Worm (Caenorhabditis elegans): ENCODE measurements around the gene F59B2.9.

The F59B2.9 gene

DNA sequence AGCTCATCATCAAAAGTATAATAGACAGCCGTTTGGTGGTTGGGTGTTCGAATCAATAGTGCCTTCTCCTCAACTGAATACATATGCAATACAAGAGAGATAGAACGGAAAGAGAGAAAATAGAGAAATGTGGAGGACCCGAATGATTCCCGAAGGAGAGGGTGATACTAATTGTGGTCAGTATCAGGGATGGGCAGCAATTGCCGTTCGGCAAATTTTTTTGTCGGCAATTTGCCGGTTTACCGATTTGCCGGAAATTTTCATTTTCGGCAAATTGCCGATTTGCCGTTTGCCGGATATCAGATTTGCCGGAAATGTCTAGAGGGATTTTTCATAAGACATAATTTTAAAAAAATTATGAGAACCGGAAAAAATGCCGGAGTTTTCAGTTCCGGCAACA, at the start of gene F59B2.9:
TSS of gene F59B2.9 (minus strand) at position 101 of the 400 bp plus-strand sequence.
- TF ChIP-seq nfya-1 (tag; optimal IDR thresholded peaks at IDR 0.05; ENCODE audit: borderline replicate concordance, insufficient read depth) (no peak), egl-18 (GFP tag; IDR thresholded peaks at IDR 0.05) (no peak), Y53G8AR.9 (GFP tag; conservative IDR thresholded peaks at IDR 0.05) (no peak), T26A5.8 (tag; optimal IDR thresholded peaks at IDR 0.05) (no peak), K12H6.12 (tag; optimal IDR thresholded peaks at IDR 0.05) (no peak), ceh-40 (GFP tag; IDR thresholded peaks at IDR 0.05) (no peak), F57C9.4 (tag; optimal IDR thresholded peaks at IDR 0.05) (no peak), mxl-1 (tag; optimal IDR thresholded peaks at IDR 0.05) (no peak), lag-1 (GFP tag; IDR thresholded peaks at IDR 0.05) (no peak), madf-8 (GFP tag; conservative IDR thresholded peaks at IDR 0.05) (no peak)

DNA sequence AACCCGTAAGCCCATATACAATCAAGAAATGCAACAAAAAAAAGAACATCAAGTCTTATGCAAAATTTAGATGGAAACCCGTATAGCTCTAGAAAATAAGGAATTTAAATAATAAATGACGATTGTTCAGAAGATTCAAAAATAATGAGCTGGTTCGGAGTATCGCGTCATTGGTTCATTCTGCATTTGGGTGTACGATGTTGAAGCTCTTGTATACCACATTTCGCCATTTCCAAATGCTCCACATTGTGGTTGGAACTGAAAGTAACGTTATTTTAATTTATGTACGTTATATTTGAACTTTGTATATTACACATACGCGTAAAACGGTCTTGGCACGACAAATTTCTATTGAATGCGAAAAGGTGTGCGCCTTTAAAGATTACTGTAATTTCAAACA, 48.1 kb upstream of the F59B2.9 start:
- TF ChIP-seq hlh-12 (tag; optimal IDR thresholded peaks at IDR 0.05) (no peak), F37B4.10 (GFP tag; IDR thresholded peaks at IDR 0.05) (no peak), attf-3 (GFP tag; conservative IDR thresholded peaks at IDR 0.05) (no peak), bed-1 (GFP tag; IDR thresholded peaks at IDR 0.05) (no peak), F57A8.1 (GFP tag; optimal IDR thresholded peaks at IDR 0.05) (no peak), pha-4 (tag; optimal IDR thresholded peaks at IDR 0.05) (no peak), Y53G8AR.9 (GFP tag; conservative IDR thresholded peaks at IDR 0.05) (peak; percentile 91), hrde-1 (tag; optimal IDR thresholded peaks at IDR 0.05; ENCODE audit: borderline replicate concordance) (peak; percentile 78), athp-1 (tag; optimal IDR thresholded peaks at IDR 0.05) (peak; percentile 5), hsf-1 (GFP tag; IDR thresholded peaks at IDR 0.05) (0 out of 2 replicates have a peak, but pooled peaks have one; percentile 23), ceh-27 (GFP tag; optimal IDR thresholded peaks at IDR 0.05) (no peak), lin-54 (GFP tag; optimal IDR thresholded peaks at IDR 0.05) (peak; percentile 53), repo-1 (tag; optimal IDR thresholded peaks at IDR 0.05) (peak; percentile 80), F22D6.2 (tag; optimal IDR thresholded peaks at IDR 0.05) (no peak), ZK185.1 (tag; optimal IDR thresholded peaks at IDR 0.05; ENCODE audit: poor library complexity, severe bottlenecking) (no peak), F10E7.11 (tag; optimal IDR thresholded peaks at IDR 0.05) (no peak), lag-1 (GFP tag; IDR thresholded peaks at IDR 0.05) (no peak), somi-1 (GFP tag; optimal IDR thresholded peaks at IDR 0.05) (no peak), ets-4 (GFP tag; optimal IDR thresholded peaks at IDR 0.05) (no peak), ztf-3 (GFP tag; optimal IDR thresholded peaks at IDR 0.05) (no peak), gei-17 (GFP tag; optimal IDR thresholded peaks at IDR 0.05) (no peak), madf-3 (GFP tag; IDR thresholded peaks at IDR 0.05) (peak; percentile 77), K11D2.4 (GFP tag; IDR thresholded peaks at IDR 0.05) (peak; percentile 43; the same call in 1 of the 2 replicates), nhr-80 (tag; optimal IDR thresholded peaks at IDR 0.05) (peak; percentile 29), die-1 (tag; optimal IDR thresholded peaks at IDR 0.05) (no peak), ekl-4 (GFP tag; IDR thresholded peaks at IDR 0.05) (no peak), bed-2 (GFP tag; IDR thresholded peaks at IDR 0.05) (no peak), tbp1 (GFP tag; optimal IDR thresholded peaks at IDR 0.05) (no peak), Y67H2A.10 (GFP tag; conservative IDR thresholded peaks at IDR 0.05) (no peak), sdz-38 (tag; optimal IDR thresholded peaks at IDR 0.05) (no peak), let-607 (tag; optimal IDR thresholded peaks at IDR 0.05) (no peak), F55B11.4 (tag; optimal IDR thresholded peaks at IDR 0.05; ENCODE audit: borderline replicate concordance, insufficient read depth) (no peak), sea-2 (GFP tag; IDR thresholded peaks at IDR 0.05) (no peak), hmg-20 (GFP tag; IDR thresholded peaks at IDR 0.05) (no peak), snpc-1.1 (tag; optimal IDR thresholded peaks at IDR 0.05; ENCODE audit: insufficient read depth) (no peak), egrh-3 (GFP tag; IDR thresholded peaks at IDR 0.05) (no peak), K12H6.12 (tag; optimal IDR thresholded peaks at IDR 0.05) (no peak), lir-1 (GFP tag; conservative IDR thresholded peaks at IDR 0.05) (no peak), nfya-2 (GFP tag; IDR thresholded peaks at IDR 0.05) (no peak), C06A6.2 (GFP tag; conservative IDR thresholded peaks at IDR 0.05) (no peak)

Data from whole organism, young adult.